Worm (Caenorhabditis elegans) whole organism, L1 larva: ENCODE results near the gene lin-36.
A peak's percentile ranks its signal among the peaks of the same experiment; 100 is the strongest.

ENCODE experiments used
- C04F5.9 ChIP-seq: sonication (generic microtip); optimal IDR thresholded peaks from 2 replicates; lab custom pipeline; 2016; ENCODE audit warnings: missing genetic modification characterization, missing compliant biosample characterization
- C34B4.2 ChIP-seq: sonication (generic microtip); optimal IDR thresholded peaks from 2 replicates; lab custom pipeline; 2017; ENCODE audit warnings: mild to moderate bottlenecking, missing genetic modification characterization, missing compliant biosample characterization
- F16B12.6 ChIP-seq: fragments of 150-350 bp; optimal IDR thresholded peaks from 2 replicates; lab custom pipeline; 2014; ENCODE audit warnings: missing biosample characterization, missing genetic modification characterization
- Y116A8C.19 ChIP-seq: sonication (generic microtip); optimal IDR thresholded peaks from 2 replicates; lab custom pipeline; 2016; ENCODE audit warnings: missing compliant biosample characterization, missing genetic modification characterization, borderline replicate concordance
- aha-1 ChIP-seq: fragments of 150-350 bp; optimal IDR thresholded peaks from 2 replicates; lab custom pipeline; 2014; ENCODE audit warnings: missing biosample characterization, missing genetic modification characterization
- ceh-8 ChIP-seq: fragments of 200-800 bp; sonication (Bioruptor generic); optimal IDR thresholded peaks from 2 replicates; lab custom pipeline; 2018; ENCODE audit warnings: mild to moderate bottlenecking, missing genetic modification characterization, moderate library complexity, missing compliant biosample characterization
- ceh-82 ChIP-seq, 3 experiments: fragments of 150-350 bp in 1 of 3; sonication (generic microtip) in 2 of 3; optimal IDR thresholded peaks; 2 replicates each; lab custom pipeline; 2014 to 2017; ENCODE audit warnings: missing biosample characterization in 3 of 3, missing genetic modification characterization in 3 of 3
- ces-1 ChIP-seq: fragments of 150-350 bp; optimal IDR thresholded peaks from 2 replicates; lab custom pipeline; 2014; ENCODE audit warnings: missing biosample characterization, missing genetic modification reagents, missing genetic modification characterization
- dpl-1 ChIP-seq, 3 experiments: fragments of 150-350 bp in 2 of 3; sonication (generic microtip) in 1 of 3; optimal IDR thresholded peaks; 2 replicates each; lab custom pipeline; 2014 to 2017; ENCODE audit warnings: missing biosample characterization in 3 of 3, missing genetic modification characterization in 3 of 3, missing genetic modification reagents in 3 of 3
- dsc-1 ChIP-seq: sonication (generic microtip); optimal IDR thresholded peaks from 2 replicates; lab custom pipeline; 2016; ENCODE audit warnings: mild to moderate bottlenecking, missing genetic modification characterization, missing compliant biosample characterization
- efl-3 ChIP-seq: fragments of 200-800 bp; sonication (Bioruptor generic); optimal IDR thresholded peaks from 2 replicates; lab custom pipeline; 2018; ENCODE audit warnings: mild to moderate bottlenecking, missing genetic modification characterization, missing compliant biosample characterization
- egl-27 ChIP-seq, 2 experiments: fragments of 150-350 bp in 1 of 2; sonication (generic microtip); optimal IDR thresholded peaks; 3 replicates each; lab custom pipeline; 2017 to 2018; ENCODE audit warnings: missing biosample characterization in 2 of 2, missing genetic modification characterization in 2 of 2, missing genetic modification reagents in 2 of 2
- elt-2 ChIP-seq: sonication (generic microtip); optimal IDR thresholded peaks from 2 replicates; lab custom pipeline; 2016; ENCODE audit warnings: missing genetic modification characterization, mild to moderate bottlenecking, inconsistent platforms, missing compliant biosample characterization, missing genetic modification reagents
- elt-3 ChIP-seq, 6 experiments: fragments of 150-350 bp in 1 of 6; sonication (generic microtip); optimal IDR thresholded peaks; 2 replicates each; lab custom pipeline; 2017 to 2018; ENCODE audit warnings: missing biosample characterization in 6 of 6, missing genetic modification characterization in 6 of 6, inconsistent platforms in 1 of 6
- ets-5 ChIP-seq: fragments of 200-800 bp; sonication (Bioruptor generic); IDR thresholded peaks from 2 replicates; pipeline ENCODE4 v1.3.6; 2022; ENCODE audit warnings: missing genetic modification characterization, missing compliant biosample characterization
- fkh-4 ChIP-seq: sonication (generic microtip); optimal IDR thresholded peaks from 2 replicates; lab custom pipeline; 2016; ENCODE audit warnings: missing compliant biosample characterization, missing genetic modification characterization, borderline replicate concordance
- fkh-8 ChIP-seq: sonication (generic microtip); optimal IDR thresholded peaks from 2 replicates; lab custom pipeline; 2016; ENCODE audit warnings: mild to moderate bottlenecking, missing genetic modification characterization, missing compliant biosample characterization
- grh-1 ChIP-seq: fragments of 200-800 bp; sonication (Bioruptor generic); IDR thresholded peaks from 2 replicates; pipeline ENCODE4 v1.3.6; 2022; ENCODE audit warnings: missing genetic modification reagents, missing genetic modification characterization, missing compliant biosample characterization
- hlh-4 ChIP-seq: sonication (generic microtip); optimal IDR thresholded peaks from 2 replicates; lab custom pipeline; 2016; ENCODE audit warnings: mild to moderate bottlenecking, missing genetic modification characterization, missing compliant biosample characterization
- irx-1 ChIP-seq: sonication (generic microtip); optimal IDR thresholded peaks from 2 replicates; lab custom pipeline; 2016; ENCODE audit warnings: missing genetic modification characterization, missing compliant biosample characterization
- isw-1 ChIP-seq: fragments of 200-800 bp; sonication (Bioruptor generic); IDR thresholded peaks from 2 replicates; pipeline ENCODE4 v1.3.6; 2022; ENCODE audit warnings: missing genetic modification characterization, missing compliant biosample characterization
- lin-39 ChIP-seq: fragments of 150-350 bp; optimal IDR thresholded peaks from 2 replicates; lab custom pipeline; 2014; ENCODE audit warnings: missing biosample characterization, missing genetic modification reagents, missing genetic modification characterization
- lir-3 ChIP-seq: sonication (generic microtip); optimal IDR thresholded peaks from 2 replicates; lab custom pipeline; 2016; ENCODE audit warnings: mild to moderate bottlenecking, missing genetic modification characterization, moderate library complexity, missing compliant biosample characterization; ENCODE audit not compliant: poor library complexity
- lsy-2 ChIP-seq, 2 experiments: fragments of 150-350 bp; optimal IDR thresholded peaks; 2 replicates each; lab custom pipeline; 2014; ENCODE audit warnings: missing biosample characterization in 2 of 2, missing genetic modification characterization in 2 of 2
- mab-9 ChIP-seq: fragments of 200-800 bp; sonication (Bioruptor generic); IDR thresholded peaks from 2 replicates; pipeline ENCODE4 v1.3.6; 2022; ENCODE audit warnings: missing genetic modification reagents, missing genetic modification characterization, missing compliant biosample characterization
- mdl-1 ChIP-seq, 2 experiments: fragments of 150-350 bp; optimal IDR thresholded peaks; 2 replicates each; lab custom pipeline; 2014 to 2017; ENCODE audit warnings: missing biosample characterization in 2 of 2, missing genetic modification characterization in 2 of 2, inconsistent platforms in 1 of 2
- mep-1 ChIP-seq: fragments of 150-350 bp; optimal IDR thresholded peaks from 2 replicates; lab custom pipeline; 2014; ENCODE audit warnings: missing biosample characterization, missing genetic modification characterization
- nhr-11 ChIP-seq: fragments of 150-350 bp; optimal IDR thresholded peaks from 2 replicates; lab custom pipeline; 2014; ENCODE audit warnings: missing biosample characterization, missing genetic modification characterization
- nhr-12 ChIP-seq: sonication (generic microtip); optimal IDR thresholded peaks from 2 replicates; lab custom pipeline; 2017; ENCODE audit warnings: missing biosample characterization, missing genetic modification characterization
- nhr-19 ChIP-seq: fragments of 200-800 bp; sonication (Bioruptor generic); conservative IDR thresholded peaks from 2 replicates; pipeline ENCODE4 v1.3.6; 2022; ENCODE audit warnings: missing genetic modification characterization, missing compliant biosample characterization
- nhr-237 ChIP-seq: fragments of 150-350 bp; optimal IDR thresholded peaks from 2 replicates; lab custom pipeline; 2014; ENCODE audit warnings: missing biosample characterization, missing genetic modification characterization
- nhr-71 ChIP-seq: sonication (generic microtip); optimal IDR thresholded peaks from 2 replicates; lab custom pipeline; 2016; ENCODE audit warnings: mild to moderate bottlenecking, missing genetic modification characterization, moderate library complexity, missing compliant biosample characterization
- nhr-77 ChIP-seq: fragments of 150-350 bp; optimal IDR thresholded peaks from 2 replicates; lab custom pipeline; 2014; ENCODE audit warnings: missing biosample characterization, missing genetic modification characterization
- nhr-84 ChIP-seq: sonication (generic microtip); optimal IDR thresholded peaks from 2 replicates; lab custom pipeline; 2017; ENCODE audit warnings: missing biosample characterization, missing genetic modification characterization
- nhr-85 ChIP-seq: sonication (generic microtip); peaks from one replicate; lab custom pipeline; 2016; ENCODE audit warnings: missing genetic modification characterization, inconsistent platforms, missing compliant biosample characterization
- nhr-90 ChIP-seq: sonication (generic microtip); optimal IDR thresholded peaks from 2 replicates; lab custom pipeline; 2016; ENCODE audit warnings: mild to moderate bottlenecking, missing genetic modification characterization, missing compliant biosample characterization; ENCODE audit not compliant: poor library complexity
- pax-3 ChIP-seq: fragments of 200-800 bp; sonication (Bioruptor generic); optimal IDR thresholded peaks from 2 replicates; lab custom pipeline; 2018; ENCODE audit warnings: mild to moderate bottlenecking, missing genetic modification characterization, moderate library complexity, missing compliant biosample characterization
- pqm-1 ChIP-seq: sonication (generic microtip); optimal IDR thresholded peaks from 3 replicates; lab custom pipeline; 2017; ENCODE audit warnings: missing biosample characterization, missing genetic modification characterization
- rnt-1 ChIP-seq: sonication (generic microtip); optimal IDR thresholded peaks from 2 replicates; lab custom pipeline; 2016; ENCODE audit warnings: mild to moderate bottlenecking, missing genetic modification characterization, moderate library complexity, missing compliant biosample characterization
- snpc-4 ChIP-seq: fragments of 150-350 bp; optimal IDR thresholded peaks from 2 replicates; lab custom pipeline; 2014; ENCODE audit warnings: missing biosample characterization, missing genetic modification characterization
- snu-23 ChIP-seq: sonication (generic microtip); optimal IDR thresholded peaks from 2 replicates; lab custom pipeline; 2016; ENCODE audit warnings: missing genetic modification characterization, missing compliant biosample characterization
- sox-4 ChIP-seq: sonication (generic microtip); optimal IDR thresholded peaks from 2 replicates; lab custom pipeline; 2016; ENCODE audit warnings: missing genetic modification characterization, missing compliant biosample characterization
- sptf-1 ChIP-seq: fragments of 150-350 bp; optimal IDR thresholded peaks from 2 replicates; lab custom pipeline; 2014; ENCODE audit warnings: missing biosample characterization, missing genetic modification characterization
- sup-37 ChIP-seq: fragments of 200-800 bp; sonication (Bioruptor generic); optimal IDR thresholded peaks from 2 replicates; lab custom pipeline; 2018; ENCODE audit warnings: mild to moderate bottlenecking, missing genetic modification characterization, missing compliant biosample characterization
- tbx-2 ChIP-seq: sonication (generic microtip); optimal IDR thresholded peaks from 2 replicates; lab custom pipeline; 2016; ENCODE audit warnings: missing genetic modification characterization, missing compliant biosample characterization
- tlp-1 ChIP-seq: fragments of 150-350 bp; optimal IDR thresholded peaks from 2 replicates; lab custom pipeline; 2014; ENCODE audit warnings: missing biosample characterization, missing genetic modification characterization
- unc-62 ChIP-seq: fragments of 150-350 bp; optimal IDR thresholded peaks from 2 replicates; lab custom pipeline; 2014; ENCODE audit warnings: missing biosample characterization, missing genetic modification reagents, missing genetic modification characterization
- unc-86 ChIP-seq: sonication (generic microtip); optimal IDR thresholded peaks from 2 replicates; lab custom pipeline; 2016; ENCODE audit warnings: missing genetic modification characterization, missing compliant biosample characterization
- unc-98 ChIP-seq: fragments of 200-800 bp; sonication (Bioruptor generic); IDR thresholded peaks from 2 replicates; pipeline ENCODE4 v1.3.6; 2022; ENCODE audit warnings: missing genetic modification characterization, missing compliant biosample characterization
- vab-15 ChIP-seq: sonication (generic microtip); optimal IDR thresholded peaks from 2 replicates; lab custom pipeline; 2017; ENCODE audit warnings: missing genotype, mild to moderate bottlenecking, missing genetic modification characterization, missing compliant biosample characterization
- xbp-1 ChIP-seq: sonication (generic microtip); optimal IDR thresholded peaks from 2 replicates; lab custom pipeline; 2016; ENCODE audit warnings: missing genetic modification characterization, missing compliant biosample characterization
- zag-1 ChIP-seq: fragments of 150-350 bp; optimal IDR thresholded peaks from 2 replicates; lab custom pipeline; 2014; ENCODE audit warnings: missing biosample characterization, missing genetic modification characterization
- ztf-4 ChIP-seq: fragments of 150-350 bp; optimal IDR thresholded peaks from 2 replicates; lab custom pipeline; 2014; ENCODE audit warnings: missing biosample characterization, missing genetic modification characterization

The lin-36 gene

DNA sequence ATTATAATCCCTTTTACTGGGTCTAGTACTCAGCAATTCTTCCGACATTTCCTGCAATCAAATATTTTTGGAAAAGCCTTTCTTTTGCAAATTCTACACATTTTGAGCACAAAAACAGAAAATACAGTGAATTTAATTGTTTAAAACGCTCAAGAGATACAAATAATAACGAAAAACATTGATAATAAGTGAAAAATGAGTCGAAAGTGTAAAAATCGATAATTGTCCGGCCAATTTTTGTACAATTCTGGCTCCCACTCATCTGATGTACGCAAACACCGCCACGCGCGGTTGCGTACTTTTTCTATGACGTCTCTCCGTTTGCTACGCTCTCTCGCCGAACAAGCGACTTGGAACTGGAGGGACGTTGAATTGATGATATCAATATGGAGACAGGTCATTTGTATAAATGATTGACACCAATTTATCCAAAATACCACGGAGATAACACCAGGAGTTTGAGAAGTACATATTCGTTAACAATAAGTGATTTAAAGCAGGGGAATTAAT is at the start of gene lin-36:
TSS of gene lin-36 (minus strand) at position 51 of the 510 bp plus-strand sequence.
- TF ChIP-seq unc-62 (GFP tag; lab: Kevin White, UChicago) (peak; percentile 72), nhr-71 (tag; lab: Kevin White, UChicago) (peak; percentile 90), hlh-4 (tag; lab: Kevin White, UChicago) (no peak), dsc-1 (tag; lab: Kevin White, UChicago) (peak; percentile 93), sptf-1 (no peak), Y116A8C.19 (tag; lab: Kevin White, UChicago) (no peak), nhr-237 (tag; lab: Kevin White, UChicago) (no peak), isw-1 (GFP tag; lab: Robert Waterston, UW) (peak; percentile 74), rnt-1 (tag; lab: Kevin White, UChicago) (peak; percentile 89), nhr-11 (tag; lab: Kevin White, UChicago) (no peak), efl-3 (no peak), ceh-8 (GFP tag; lab: Kevin White, UChicago) (no peak), sup-37 (GFP tag; lab: Kevin White, UChicago) (no peak), fkh-4 (tag; lab: Kevin White, UChicago) (no peak), C34B4.2 (tag; lab: Kevin White, UChicago) (no peak), lsy-2 (tag; optimal IDR thresholded peaks at IDR 0.05; lab: Kevin White, UChicago) (peak; percentile 88 to 91), C04F5.9 (tag; lab: Kevin White, UChicago) (peak; percentile 74), snu-23 (GFP tag; lab: Kevin White, UChicago) (peak; percentile 91), egl-27 (tag; optimal IDR thresholded peaks at IDR 0.05; lab: Kevin White, UChicago) (peak in 1 of 2 experiments; percentile 6), unc-86 (tag; lab: Kevin White, UChicago) (peak; percentile 84), mdl-1 (tag; optimal IDR thresholded peaks at IDR 0.05; lab: Kevin White, UChicago) (peak in 1 of 2 experiments; percentile 64), grh-1 (GFP tag; lab: Robert Waterston, UW) (peak; percentile 78), pax-3 (tag; lab: Kevin White, UChicago) (peak; percentile 9), nhr-90 (tag; lab: Kevin White, UChicago) (peak; percentile 62), nhr-85 (tag; lab: Kevin White, UChicago) (peak; percentile 92), elt-2 (tag; lab: Kevin White, UChicago) (peak; percentile 32), tbx-2 (tag; lab: Kevin White, UChicago) (peak; percentile 91), lin-39 (tag; lab: Kevin White, UChicago) (peak; percentile 36), ceh-82 (tag; optimal IDR thresholded peaks at IDR 0.05; lab: Kevin White, UChicago) (peak; percentile 71 to 91 (median 84)), ets-5 (no peak), aha-1 (tag; lab: Kevin White, UChicago) (no peak), nhr-84 (tag; lab: Kevin White, UChicago) (no peak), snpc-4 (tag; lab: Kevin White, UChicago) (peak; percentile 52), zag-1 (tag; lab: Kevin White, UChicago) (peak; percentile 10), irx-1 (tag; lab: Kevin White, UChicago) (peak; percentile 69), pqm-1 (tag; lab: Kevin White, UChicago) (no peak), xbp-1 (tag; lab: Kevin White, UChicago) (peak; percentile 79), elt-3 (tag; optimal IDR thresholded peaks at IDR 0.05; lab: Kevin White, UChicago) (peak in 2 of 6 experiments; percentile 72 to 77), mep-1 (tag; lab: Kevin White, UChicago) (peak; percentile 94), vab-15 (tag; lab: Kevin White, UChicago) (peak; percentile 64), nhr-19 (peak; percentile 76), unc-98 (GFP tag; lab: Robert Waterston, UW) (no peak), dpl-1 (GFP tag; optimal IDR thresholded peaks at IDR 0.05; lab: Kevin White, UChicago) (peak; percentile 78 to 88 (median 88)), ztf-4 (tag; lab: Kevin White, UChicago) (peak; percentile 62), mab-9 (GFP tag; lab: Robert Waterston, UW) (peak; percentile 52; the same call in 1 of the 2 replicates), sox-4 (tag; lab: Kevin White, UChicago) (no peak), lir-3 (tag; lab: Kevin White, UChicago) (peak; percentile 69), nhr-77 (tag; lab: Kevin White, UChicago) (peak; percentile 62), fkh-8 (tag; lab: Kevin White, UChicago) (peak; percentile 80), tlp-1 (tag; lab: Kevin White, UChicago) (no peak), nhr-12 (tag; lab: Kevin White, UChicago) (no peak), F16B12.6 (tag; lab: Kevin White, UChicago) (peak; percentile 99), ces-1 (GFP tag; lab: Kevin White, UChicago) (no peak)
